Worm (Caenorhabditis elegans): ENCODE measurements around the gene saeg-1.
A peak's percentile ranks its signal among the peaks of the same experiment; 100 is the strongest.

Gene saeg-1

DNA sequence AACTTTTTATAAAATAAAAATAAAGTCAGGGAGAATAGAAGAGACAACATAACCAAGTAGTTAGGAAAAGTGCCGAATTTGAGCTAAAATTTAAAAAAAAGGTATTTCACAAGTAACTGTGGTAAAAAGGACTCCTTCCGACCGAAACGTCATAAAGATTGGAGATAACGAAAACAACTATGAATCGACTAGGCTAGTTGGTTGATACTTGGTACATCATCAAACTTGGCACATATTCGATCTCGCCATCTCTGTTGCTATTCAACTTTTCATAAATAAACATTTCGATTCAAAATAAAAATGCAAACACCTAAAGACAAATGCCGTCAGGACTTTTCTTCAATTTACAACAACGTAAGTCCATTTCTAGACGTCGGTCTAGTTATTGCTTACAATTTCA is 53.7 kb downstream of the saeg-1 start, which contains the start of gene C29A12.22:
Gene C29A12.22, plus strand, starts transcription at position 301 of the 400 bp plus-strand sequence.
- TF ChIP-seq tbx-2 (tag; optimal IDR thresholded peaks at IDR 0.05) (no peak), C34B4.2 (tag; optimal IDR thresholded peaks at IDR 0.05) (no peak), xbp-1 (tag; optimal IDR thresholded peaks at IDR 0.05) (no peak), ztf-4 (tag; optimal IDR thresholded peaks at IDR 0.05) (no peak), nhr-76 (tag; optimal IDR thresholded peaks at IDR 0.05) (no peak), isw-1 (GFP tag; IDR thresholded peaks at IDR 0.05) (no peak), efl-1 (optimal IDR thresholded peaks at IDR 0.05) (no peak), efl-1 (GFP tag; optimal IDR thresholded peaks at IDR 0.05 in 1 of 2) (no peak)

DNA sequence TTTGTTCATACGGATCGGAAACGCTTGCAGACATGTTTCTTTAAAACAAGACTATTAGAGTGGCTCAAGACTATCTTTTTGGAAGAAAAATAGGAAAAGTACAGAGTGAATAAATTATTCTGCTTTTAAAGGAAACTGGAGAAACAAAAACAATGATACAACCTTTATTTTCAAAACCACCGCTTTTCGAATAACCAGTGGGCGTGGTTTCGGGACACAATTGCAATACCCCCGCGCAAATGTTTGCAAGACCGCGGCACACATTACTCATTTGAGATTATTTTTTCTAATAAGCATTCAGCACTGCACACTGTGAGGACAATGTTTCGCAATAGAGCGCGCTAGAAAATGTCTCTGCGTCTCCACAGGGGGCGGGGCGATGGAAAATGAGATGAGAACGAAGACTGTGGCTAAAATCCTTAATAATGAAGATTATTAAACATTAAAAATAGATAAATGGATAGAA is 57.6 kb downstream of the saeg-1 start, which contains the start of gene plrg-1:
Gene plrg-1, minus strand, starts transcription at position 51 of the 466 bp plus-strand sequence.
- TF ChIP-seq F16B12.6 (tag; optimal IDR thresholded peaks at IDR 0.05) (peak; percentile 50), sox-4 (tag; optimal IDR thresholded peaks at IDR 0.05) (peak; percentile 38), ceh-8 (GFP tag; optimal IDR thresholded peaks at IDR 0.05) (peak; percentile 83), skn-1 (tag; optimal IDR thresholded peaks at IDR 0.05) (peak; percentile 90), elt-2 (tag; optimal IDR thresholded peaks at IDR 0.05) (peak; percentile 79), nhr-85 (tag) (peak; percentile 92), nhr-19 (GFP tag; conservative IDR thresholded peaks at IDR 0.05) (peak; percentile 93), alr-1 (tag; optimal IDR thresholded peaks at IDR 0.05; ENCODE audit: borderline replicate concordance) (no peak), pqm-1 (tag; optimal IDR thresholded peaks at IDR 0.05) (no peak), tbx-2 (tag; optimal IDR thresholded peaks at IDR 0.05) (peak; percentile 89), unc-130 (tag; optimal IDR thresholded peaks at IDR 0.05) (peak; percentile 97), blmp-1 (tag; optimal IDR thresholded peaks at IDR 0.05) (peak; percentile 74), ama-1 (optimal IDR thresholded peaks at IDR 0.05) (peak; percentile 26), xbp-1 (tag; optimal IDR thresholded peaks at IDR 0.05) (peak; percentile 86), jun-1 (tag; optimal IDR thresholded peaks at IDR 0.05) (peak; percentile 49), ceh-90 (tag; optimal IDR thresholded peaks at IDR 0.05) (peak; percentile 51), nhr-11 (tag; optimal IDR thresholded peaks at IDR 0.05) (peak; percentile 74), nhr-90 (tag; optimal IDR thresholded peaks at IDR 0.05; ENCODE audit: poor library complexity) (peak; percentile 89), isw-1 (GFP tag; IDR thresholded peaks at IDR 0.05) (peak; percentile 85), nhr-20 (tag; optimal IDR thresholded peaks at IDR 0.05) (peak; percentile 91), sup-37 (GFP tag; optimal IDR thresholded peaks at IDR 0.05) (peak; percentile 69), unc-62 (GFP tag; optimal IDR thresholded peaks at IDR 0.05) (no peak), swsn-7 (tag; optimal IDR thresholded peaks at IDR 0.05) (peak; percentile 91), pag-3 (tag; optimal IDR thresholded peaks at IDR 0.05; ENCODE audit: borderline replicate concordance, insufficient read depth) (no peak), nhr-47 (tag; optimal IDR thresholded peaks at IDR 0.05) (peak; percentile 89), fos-1 (tag; optimal IDR thresholded peaks at IDR 0.05) (peak; percentile 71), efl-1 (optimal IDR thresholded peaks at IDR 0.05) (peak; percentile 80 to 86), efl-1 (GFP tag; optimal IDR thresholded peaks at IDR 0.05 in 1 of 2) (peak; percentile 79 to 98), nhr-84 (tag; optimal IDR thresholded peaks at IDR 0.05) (no peak), fkh-8 (tag; optimal IDR thresholded peaks at IDR 0.05) (peak; percentile 72), dpl-1 (GFP tag; optimal IDR thresholded peaks at IDR 0.05) (peak; percentile 73 to 82 (median 81)), ets-5 (GFP tag; IDR thresholded peaks at IDR 0.05) (no peak), hlh-4 (tag; optimal IDR thresholded peaks at IDR 0.05) (no peak), ceh-88 (GFP tag; IDR thresholded peaks at IDR 0.05) (peak; percentile 68), egl-13 (tag; optimal IDR thresholded peaks at IDR 0.05) (peak; percentile 77), nhr-237 (tag; optimal IDR thresholded peaks at IDR 0.05) (peak; percentile 57), grh-1 (GFP tag; IDR thresholded peaks at IDR 0.05) (peak; percentile 75), nhr-77 (tag; optimal IDR thresholded peaks at IDR 0.05) (peak; percentile 69), fkh-10 (GFP tag; optimal IDR thresholded peaks at IDR 0.05) (peak; percentile 41), tlp-1 (tag; optimal IDR thresholded peaks at IDR 0.05) (no peak), ces-1 (GFP tag; optimal IDR thresholded peaks at IDR 0.05) (peak; percentile 14), egl-27 (tag; optimal IDR thresholded peaks at IDR 0.05) (peak in 1 of 2 experiments; percentile 48), sptf-1 (tag; optimal IDR thresholded peaks at IDR 0.05) (no peak), hlh-17 (GFP tag; optimal IDR thresholded peaks at IDR 0.05; ENCODE audit: borderline replicate concordance) (no peak), dsc-1 (tag; optimal IDR thresholded peaks at IDR 0.05) (peak; percentile 91), lir-3 (tag; optimal IDR thresholded peaks at IDR 0.05; ENCODE audit: poor library complexity) (peak; percentile 83), zip-4 (GFP tag; optimal IDR thresholded peaks at IDR 0.05) (peak; percentile 93)
